Worm (Caenorhabditis elegans): Measurements from ENCODE around the gene dhhc-4.

ce11 chrIII:9867780-9868503, at the start of gene dhhc-4:
- TF ChIP-seq mab-5 (tag; optimal IDR thresholded peaks at IDR 0.05) (peak; percentile 26), unc-62 (GFP tag; optimal IDR thresholded peaks at IDR 0.05) (no peak), nhr-12 (tag; optimal IDR thresholded peaks at IDR 0.05) (no peak), nhr-76 (tag; optimal IDR thresholded peaks at IDR 0.05) (no peak), blmp-1 (tag; optimal IDR thresholded peaks at IDR 0.05) (no peak), nhr-28 (tag; optimal IDR thresholded peaks at IDR 0.05) (no peak), lsy-2 (tag; optimal IDR thresholded peaks at IDR 0.05) (peak; percentile 48)
